Fruit fly (Drosophila melanogaster) whole organism, embryonic: ENCODE data around the gene CG42329.

Experiments
- BtbVII ChIP-seq: fragments of 200-800 bp; sonication (Bioruptor generic); optimal IDR thresholded peaks from 3 replicates; lab custom pipeline; 2017; ENCODE audit warnings: missing biosample characterization, mild to moderate bottlenecking, missing genetic modification characterization
- CG10147 ChIP-seq: fragments of 200-800 bp; sonication (Bioruptor generic); optimal IDR thresholded peaks from 2 replicates; lab custom pipeline; 2019; ENCODE audit warnings: missing biosample characterization, mild to moderate bottlenecking, missing genetic modification characterization, moderate library complexity
- CG10959 ChIP-seq: fragments of 200-800 bp; sonication (Bioruptor generic); IDR thresholded peaks from 2 replicates; pipeline ENCODE4 v1.3.6; 2022; ENCODE audit warnings: missing biosample characterization, missing genetic modification characterization
- CG11093 ChIP-seq: fragments of 200-800 bp; sonication (Bioruptor generic); IDR thresholded peaks from 3 replicates; pipeline ENCODE4 v1.3.6; 2022; ENCODE audit warnings: missing biosample characterization, missing genetic modification characterization
- CG12219 ChIP-seq: fragments of 200-800 bp; sonication (Bioruptor generic); optimal IDR thresholded peaks from 3 replicates; lab custom pipeline; 2018; ENCODE audit warnings: missing biosample characterization, mild to moderate bottlenecking, missing genetic modification characterization
- CG15269 ChIP-seq: fragments of 200-800 bp; sonication (Bioruptor generic); optimal IDR thresholded peaks from 2 replicates; lab custom pipeline; 2018; ENCODE audit warnings: missing biosample characterization, mild to moderate bottlenecking, missing genetic modification characterization, moderate library complexity
- CG1529 ChIP-seq: fragments of 200-800 bp; sonication (Bioruptor generic); optimal IDR thresholded peaks from 3 replicates; lab custom pipeline; 2018; ENCODE audit warnings: missing biosample characterization, missing genetic modification characterization
- CG17328 ChIP-seq: fragments of 200-800 bp; sonication (Bioruptor generic); IDR thresholded peaks from 2 replicates; pipeline ENCODE4 v1.3.6; 2022; ENCODE audit warnings: missing biosample characterization, missing genetic modification characterization
- CG2678 ChIP-seq: fragments of 200-800 bp; sonication (Bioruptor generic); optimal IDR thresholded peaks from 3 replicates; lab custom pipeline; 2019; ENCODE audit warnings: missing biosample characterization, mild to moderate bottlenecking, missing genetic modification characterization, moderate library complexity
- CG34376 ChIP-seq: fragments of 200-800 bp; sonication (Bioruptor generic); optimal IDR thresholded peaks from 2 replicates; lab custom pipeline; 2018; ENCODE audit warnings: missing biosample characterization, mild to moderate bottlenecking, missing genetic modification characterization
- CG3995 ChIP-seq: fragments of 200-800 bp; sonication (Bioruptor generic); optimal IDR thresholded peaks from 3 replicates; lab custom pipeline; 2016; ENCODE audit warnings: missing biosample characterization, missing genetic modification characterization
- CG4404 ChIP-seq: fragments of 200-800 bp; sonication (Bioruptor generic); IDR thresholded peaks from 2 replicates; pipeline ENCODE4 v1.3.6; 2022; ENCODE audit warnings: missing biosample characterization, missing genetic modification characterization
- CG4854 ChIP-seq: fragments of 200-800 bp; sonication (Bioruptor generic); optimal IDR thresholded peaks from 2 replicates; lab custom pipeline; 2016; ENCODE audit warnings: missing biosample characterization, missing genetic modification characterization, inconsistent platforms
- CG6654 ChIP-seq: fragments of 200-800 bp; sonication (Bioruptor generic); optimal IDR thresholded peaks from 2 replicates; lab custom pipeline; 2017; ENCODE audit warnings: missing biosample characterization, mild to moderate bottlenecking, missing genetic modification characterization
- CG8089 ChIP-seq: fragments of 200-800 bp; sonication (Bioruptor generic); optimal IDR thresholded peaks from 3 replicates; lab custom pipeline; 2016; ENCODE audit warnings: missing biosample characterization, missing genetic modification characterization
- CG8281 ChIP-seq: fragments of 200-800 bp; sonication (Bioruptor generic); optimal IDR thresholded peaks from 2 replicates; lab custom pipeline; 2018; ENCODE audit warnings: missing biosample characterization, mild to moderate bottlenecking, missing genetic modification characterization, moderate library complexity
- CG8290 ChIP-seq, 3 experiments: fragments of 200-800 bp; sonication (Bioruptor generic); optimal IDR thresholded peaks; 2 replicates each; lab custom pipeline; 2016 to 2019; ENCODE audit warnings: missing biosample characterization in 3 of 3, missing genetic modification characterization in 3 of 3, mild to moderate bottlenecking in 2 of 3, moderate library complexity in 1 of 3
- CG9437 ChIP-seq: fragments of 200-800 bp; sonication (Bioruptor generic); optimal IDR thresholded peaks from 2 replicates; lab custom pipeline; 2018; ENCODE audit warnings: missing biosample characterization, mild to moderate bottlenecking, missing genetic modification characterization
- CG9797 ChIP-seq: fragments of 200-800 bp; sonication (Bioruptor generic); optimal IDR thresholded peaks from 3 replicates; lab custom pipeline; 2018; ENCODE audit warnings: missing biosample characterization, mild to moderate bottlenecking, missing genetic modification characterization
- CG9932 ChIP-seq: fragments of 200-800 bp; sonication (Bioruptor generic); IDR thresholded peaks from 2 replicates; pipeline ENCODE4 v1.3.6; 2022; ENCODE audit warnings: missing biosample characterization, missing genetic modification characterization
- Dbx ChIP-seq: fragments of 200-800 bp; sonication (Bioruptor generic); IDR thresholded peaks from 3 replicates; pipeline ENCODE4 v1.3.6; 2022; ENCODE audit warnings: missing biosample characterization, missing genetic modification characterization
- HmgD ChIP-seq: fragments of 200-800 bp; sonication (Bioruptor generic); optimal IDR thresholded peaks from 3 replicates; lab custom pipeline; 2016; ENCODE audit warnings: missing biosample characterization, missing genetic modification characterization
- MESR4 ChIP-seq: fragments of 200-800 bp; sonication (Bioruptor generic); optimal IDR thresholded peaks from 2 replicates; lab custom pipeline; 2018; ENCODE audit warnings: missing biosample characterization, mild to moderate bottlenecking, missing genetic modification characterization, moderate library complexity
- Max ChIP-seq: fragments of 200-800 bp; sonication (Bioruptor generic); optimal IDR thresholded peaks from 2 replicates; lab custom pipeline; 2016; ENCODE audit warnings: missing biosample characterization, mild to moderate bottlenecking, missing genetic modification characterization
- NC2β ChIP-seq: fragments of 200-800 bp; sonication (Bioruptor generic); optimal IDR thresholded peaks from 2 replicates; lab custom pipeline; 2016; ENCODE audit warnings: missing biosample characterization, missing genetic modification characterization
- Nf-YC ChIP-seq: fragments of 200-800 bp; optimal IDR thresholded peaks from 3 replicates; lab custom pipeline; 2019; ENCODE audit warnings: missing biosample characterization, mild to moderate bottlenecking, missing genetic modification characterization, moderate library complexity
- Pdp1 ChIP-seq, 2 experiments: fragments of 200-800 bp; sonication (Bioruptor generic); optimal IDR thresholded peaks; 3 replicates each; lab custom pipeline; 2016; ENCODE audit warnings: missing biosample characterization in 2 of 2, missing genetic modification characterization in 2 of 2, mild to moderate bottlenecking in 1 of 2, moderate library complexity in 1 of 2
- Rfx ChIP-seq: fragments of 200-800 bp; sonication (Bioruptor generic); IDR thresholded peaks from 2 replicates; pipeline ENCODE4 v1.3.6; 2022; ENCODE audit warnings: missing biosample characterization, missing genetic modification characterization
- YL-1 ChIP-seq: fragments of 200-800 bp; sonication (Bioruptor generic); optimal IDR thresholded peaks from 3 replicates; lab custom pipeline; 2017; ENCODE audit warnings: missing biosample characterization, mild to moderate bottlenecking, missing genetic modification characterization
- ac ChIP-seq: fragments of 200-800 bp; sonication (Bioruptor generic); optimal IDR thresholded peaks from 3 replicates; lab custom pipeline; 2017; ENCODE audit warnings: missing biosample characterization, mild to moderate bottlenecking, missing genetic modification characterization
- btn ChIP-seq: fragments of 200-800 bp; sonication (Bioruptor generic); optimal IDR thresholded peaks from 2 replicates; lab custom pipeline; 2016; ENCODE audit warnings: missing biosample characterization, missing genetic modification characterization
- caup ChIP-seq: fragments of 200-800 bp; sonication (Bioruptor generic); optimal IDR thresholded peaks from 3 replicates; lab custom pipeline; 2017; ENCODE audit warnings: missing biosample characterization, mild to moderate bottlenecking, missing genetic modification characterization, moderate library complexity; ENCODE audit not compliant: severe bottlenecking
- crol ChIP-seq: fragments of 200-800 bp; sonication (Bioruptor generic); IDR thresholded peaks from 2 replicates; pipeline ENCODE4 v1.3.6; 2022; ENCODE audit warnings: missing biosample characterization, missing genetic modification characterization
- exex ChIP-seq: fragments of 200-800 bp; sonication (Bioruptor generic); optimal IDR thresholded peaks from 4 replicates; lab custom pipeline; 2018; ENCODE audit warnings: missing biosample characterization, mild to moderate bottlenecking, missing genetic modification characterization, moderate library complexity
- grn ChIP-seq: fragments of 200-800 bp; sonication (Bioruptor generic); optimal IDR thresholded peaks from 3 replicates; lab custom pipeline; 2017; ENCODE audit warnings: missing biosample characterization, missing genetic modification characterization
- kah ChIP-seq: fragments of 200-800 bp; sonication (Bioruptor generic); optimal IDR thresholded peaks from 2 replicates; lab custom pipeline; 2018; ENCODE audit warnings: missing biosample characterization, mild to moderate bottlenecking, missing genetic modification characterization
- lab ChIP-seq: fragments of 200-800 bp; sonication (Bioruptor generic); optimal IDR thresholded peaks from 3 replicates; lab custom pipeline; 2017; ENCODE audit warnings: missing biosample characterization, missing genetic modification characterization, mild to moderate bottlenecking, moderate library complexity, missing genetic modification reagents
- maf-S ChIP-seq: fragments of 200-800 bp; sonication (Bioruptor generic); optimal IDR thresholded peaks from 2 replicates; lab custom pipeline; 2016; ENCODE audit warnings: missing biosample characterization, missing genetic modification characterization
- mirr ChIP-seq: fragments of 200-800 bp; sonication (Bioruptor generic); optimal IDR thresholded peaks from 3 replicates; lab custom pipeline; 2018; ENCODE audit warnings: missing biosample characterization, mild to moderate bottlenecking, missing genetic modification characterization
- nerfin-2 ChIP-seq: fragments of 200-800 bp; sonication (Bioruptor generic); IDR thresholded peaks from 2 replicates; pipeline ENCODE4 v1.3.6; 2022; ENCODE audit warnings: missing biosample characterization, missing genetic modification characterization; ENCODE audit not compliant: partially characterized antibody
- org-1 ChIP-seq: fragments of 200-800 bp; sonication (Bioruptor generic); optimal IDR thresholded peaks from 2 replicates; lab custom pipeline; 2017; ENCODE audit warnings: missing biosample characterization, missing genetic modification characterization
- otp ChIP-seq: fragments of 200-800 bp; sonication (Bioruptor generic); IDR thresholded peaks from 3 replicates; pipeline ENCODE4, ENCODE4 v1.3.6; 2022; ENCODE audit warnings: missing biosample characterization, missing genetic modification characterization
- peb ChIP-seq: fragments of 200-800 bp; sonication (Bioruptor generic); IDR thresholded peaks from 2 replicates; pipeline ENCODE4 v1.3.6; 2022; ENCODE audit warnings: missing biosample characterization, missing genetic modification characterization
- salm ChIP-seq: fragments of 200-800 bp; sonication (Bioruptor generic); optimal IDR thresholded peaks from 2 replicates; lab custom pipeline; 2018; ENCODE audit warnings: missing biosample characterization, mild to moderate bottlenecking, missing genetic modification characterization
- sens-2 ChIP-seq: fragments of 200-800 bp; sonication (Bioruptor generic); IDR thresholded peaks from 2 replicates; pipeline ENCODE4 v1.3.6; 2022; ENCODE audit warnings: missing biosample characterization, missing genetic modification characterization
- sima ChIP-seq: fragments of 200-800 bp; sonication (Bioruptor generic); optimal IDR thresholded peaks from 2 replicates; lab custom pipeline; 2016; ENCODE audit warnings: missing biosample characterization, missing genetic modification characterization
- so ChIP-seq: fragments of 200-800 bp; sonication (Bioruptor generic); IDR thresholded peaks from 3 replicates; pipeline ENCODE4 v1.3.6; 2022; ENCODE audit warnings: missing biosample characterization, missing genetic modification characterization
- trh ChIP-seq: fragments of 200-800 bp; sonication (Bioruptor generic); optimal IDR thresholded peaks from 2 replicates; lab custom pipeline; 2016; ENCODE audit warnings: missing biosample characterization, missing genetic modification characterization
- tup ChIP-seq: fragments of 200-800 bp; sonication (Bioruptor generic); optimal IDR thresholded peaks from 2 replicates; lab custom pipeline; 2016; ENCODE audit warnings: missing biosample characterization, mild to moderate bottlenecking, missing genetic modification characterization, moderate library complexity
- twi ChIP-seq: fragments of 200-800 bp; optimal IDR thresholded peaks from 2 replicates; lab custom pipeline; 2019; ENCODE audit warnings: missing biosample characterization, mild to moderate bottlenecking, missing genetic modification characterization, moderate library complexity
- wor ChIP-seq: fragments of 200-800 bp; sonication (Bioruptor generic); IDR thresholded peaks from 2 replicates; pipeline ENCODE4 v1.3.6; 2022; ENCODE audit warnings: missing biosample characterization, missing genetic modification characterization

The CG42329 gene

DNA sequence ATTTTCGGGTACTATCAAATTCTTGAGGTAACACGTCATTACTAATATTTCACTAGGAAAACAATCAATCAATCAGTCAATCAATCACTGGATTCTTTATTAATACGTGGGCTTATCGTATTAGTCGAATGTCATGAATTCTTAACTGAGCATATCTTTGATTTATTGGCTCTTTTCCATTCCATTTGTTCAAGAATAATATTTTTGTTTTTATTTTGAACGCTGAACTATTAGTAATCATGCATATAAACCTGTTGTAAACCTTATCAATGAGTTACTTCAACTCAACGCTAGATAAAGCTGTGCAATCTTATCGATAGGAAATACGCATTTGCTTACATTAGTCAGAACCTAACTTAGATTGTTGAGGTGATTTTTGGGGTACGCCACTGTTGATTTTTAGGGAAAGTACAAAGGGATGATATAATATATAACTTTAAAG lies 17.7 kb upstream of the CG42329 start (continued):
- TF ChIP-seq org-1 (GFP tag; lab: Kevin White, UChicago) (no peak), maf-S (GFP tag; lab: Kevin White, UChicago) (no peak), CG4854 (no peak), Dbx (no peak), CG9932 (GFP tag; lab: Robert Waterston, UW) (no peak), lab (GFP tag; lab: Kevin White, UChicago) (peak; percentile 79), CG8290 (GFP tag; optimal IDR thresholded peaks at IDR 0.05; lab: Kevin White, UChicago) (no peak), CG8290 (tag; optimal IDR thresholded peaks at IDR 0.05; lab: Kevin White, UChicago) (no peak), Max (GFP tag; lab: Kevin White, UChicago) (no peak), caup (GFP tag; lab: Kevin White, UChicago) (no peak), kah (GFP tag; lab: Kevin White, UChicago) (no peak), so (no peak), Nf-YC (no peak), wor (GFP tag; lab: Robert Waterston, UW) (no peak), CG4404 (GFP tag; lab: Robert Waterston, UW) (no peak), salm (tag; lab: Kevin White, UChicago) (peak; percentile 81), sima (GFP tag; lab: Kevin White, UChicago) (no peak), CG15269 (tag; lab: Kevin White, UChicago) (peak; percentile 21), CG3995 (no peak), CG9437 (no peak), CG10959 (GFP tag; lab: Robert Waterston, UW) (no peak), CG6654 (GFP tag; lab: Kevin White, UChicago) (no peak), grn (GFP tag; lab: Kevin White, UChicago) (peak; percentile 79), CG10147 (no peak), ac (no peak), exex (tag; lab: Kevin White, UChicago) (peak; percentile 97), CG1529 (GFP tag; lab: Kevin White, UChicago) (no peak), trh (GFP tag; lab: Kevin White, UChicago) (no peak), CG11093 (GFP tag; lab: Robert Waterston, UW) (no peak), btn (no peak), peb (no peak), mirr (GFP tag; lab: Kevin White, UChicago) (peak; percentile 60), CG9797 (GFP tag; lab: Kevin White, UChicago) (no peak), BtbVII (GFP tag; lab: Kevin White, UChicago) (peak; percentile 67), YL-1 (GFP tag; lab: Kevin White, UChicago) (no peak), HmgD (GFP tag; lab: Kevin White, UChicago) (no peak), CG12219 (GFP tag; lab: Kevin White, UChicago) (no peak), Pdp1 (GFP tag; optimal IDR thresholded peaks at IDR 0.05; lab: Kevin White, UChicago) (peak in 1 of 2 experiments; percentile 1), MESR4 (GFP tag; lab: Kevin White, UChicago) (no peak), NC2β (no peak), CG2678 (peak; percentile 14), Rfx (GFP tag; lab: Robert Waterston, UW) (no peak), CG34376 (GFP tag; lab: Kevin White, UChicago) (peak; percentile 58), sens-2 (GFP tag; lab: Robert Waterston, UW) (0 out of 2 replicates have a peak, but pooled peaks have one; percentile 24), CG17328 (GFP tag; lab: Robert Waterston, UW) (no peak), otp (GFP tag; lab: Robert Waterston, UW) (no peak), twi (no peak), CG8089 (GFP tag; lab: Kevin White, UChicago) (no peak), crol (GFP tag; lab: Robert Waterston, UW) (no peak), tup (GFP tag; lab: Kevin White, UChicago) (no peak), nerfin-2 (GFP tag; lab: Robert Waterston, UW) (no peak), CG8281 (tag; lab: Kevin White, UChicago) (peak; percentile 91)
